Worm (Caenorhabditis elegans): Measurements from ENCODE around the gene ppfr-4.
A peak's percentile ranks its signal among the peaks of the same experiment; 100 is the strongest.
"Not testable (repeated sequence)": the region's sequence is repeated elsewhere in the genome, so short reads cannot be mapped to it uniquely, and the experiment has no call there.

The ppfr-4 gene

DNA sequence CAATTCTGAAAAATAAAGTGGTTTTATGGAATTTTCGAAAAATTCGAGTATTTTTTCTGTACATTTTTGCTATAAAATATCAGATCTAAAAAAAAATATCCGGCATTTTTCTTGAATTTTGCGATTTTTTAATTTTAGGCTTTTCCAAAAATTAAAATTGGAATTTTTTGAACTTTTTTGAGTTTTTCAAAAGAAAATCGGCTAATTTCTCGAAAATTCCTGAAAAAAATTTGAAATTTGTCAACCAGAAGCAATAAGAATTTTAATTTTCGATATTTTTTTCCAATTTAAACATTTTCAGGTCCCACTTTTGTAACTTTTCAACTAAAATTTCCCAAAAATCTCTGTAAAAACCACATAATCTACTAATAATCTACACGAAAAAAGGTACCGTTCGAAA lies 16.1 kb upstream of the ppfr-4 start, which contains the start of gene Y71H2B.11:
Y71H2B.11 (plus strand) TSS at position 301 of the 400 bp plus-strand sequence.
- TF ChIP-seq madf-6 (GFP tag; IDR thresholded peaks at IDR 0.05) (no peak), chd-7 (tag; optimal IDR thresholded peaks at IDR 0.05) (no peak), nhr-80 (tag; optimal IDR thresholded peaks at IDR 0.05) (no peak), F10E7.11 (tag; optimal IDR thresholded peaks at IDR 0.05) (no peak), madf-8 (GFP tag; conservative IDR thresholded peaks at IDR 0.05) (no peak), nhr-179 (tag; optimal IDR thresholded peaks at IDR 0.05) (no peak), dox-1 (GFP tag; IDR thresholded peaks at IDR 0.05) (no peak), F49E8.2 (tag; optimal IDR thresholded peaks at IDR 0.05; ENCODE audit: insufficient read depth) (no peak), snpc-3.4 (tag; optimal IDR thresholded peaks at IDR 0.05) (no peak)

DNA sequence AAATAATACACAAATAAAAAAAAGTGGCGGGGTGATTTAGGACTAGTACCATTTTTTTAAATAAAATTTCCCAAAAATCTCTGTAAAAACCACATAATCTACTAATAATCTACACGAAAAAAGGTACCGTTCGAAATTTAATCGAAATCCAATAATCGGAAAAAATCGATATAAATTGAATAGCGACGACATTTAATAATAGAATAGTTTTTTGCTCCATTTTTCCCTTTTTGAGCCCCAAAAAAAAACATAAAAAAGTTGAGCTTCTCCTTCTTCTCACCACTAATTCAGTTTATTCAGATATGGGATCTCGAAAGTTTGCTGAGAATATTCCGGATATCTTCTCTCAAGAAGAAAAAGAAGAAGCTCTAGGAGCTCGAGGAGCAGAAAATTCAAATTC lies 12.0 kb upstream of the ppfr-4 start, which contains the start of gene Y71H2B.5:
Y71H2B.5 (plus strand) TSS at position 301 of the 400 bp plus-strand sequence.
- not testable (repeated sequence) for TF ChIP-seq C17E4.6 (GFP tag; IDR thresholded peaks at IDR 0.05); unc-62 (GFP tag; optimal IDR thresholded peaks at IDR 0.05); B0035.1 (tag; optimal IDR thresholded peaks at IDR 0.05)

DNA sequence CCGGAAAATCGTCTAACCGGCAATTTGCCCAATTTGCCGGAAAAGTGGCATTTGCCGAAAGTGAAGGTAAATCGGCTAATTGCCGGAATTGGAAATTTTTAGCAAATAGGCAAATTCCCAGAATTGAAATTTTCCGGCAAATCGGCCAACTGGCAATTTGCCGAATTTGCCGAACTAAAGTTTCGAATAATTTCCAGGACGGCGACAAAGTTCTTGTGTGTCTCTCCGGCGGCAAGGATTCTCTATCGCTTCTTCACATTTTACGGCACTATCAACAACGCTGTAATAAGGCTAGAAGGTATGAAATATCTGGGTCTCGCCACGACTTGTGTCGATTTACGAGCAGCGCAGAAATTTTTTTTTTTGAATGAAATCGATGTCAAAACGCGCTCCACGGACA lies 3.5 kb upstream of the ppfr-4 start:
- TF ChIP-seq B0035.1 (tag; optimal IDR thresholded peaks at IDR 0.05) (no peak), him-1 (tag; optimal IDR thresholded peaks at IDR 0.05) (no peak), nhr-120 (GFP tag; IDR thresholded peaks at IDR 0.05) (no peak), attf-3 (GFP tag; conservative IDR thresholded peaks at IDR 0.05) (no peak), xnd-1 (tag; optimal IDR thresholded peaks at IDR 0.05) (no peak), hmg-1.2 (GFP tag; IDR thresholded peaks at IDR 0.05) (no peak), B0261.1 (tag; optimal IDR thresholded peaks at IDR 0.05) (no peak), F49E8.2 (tag; optimal IDR thresholded peaks at IDR 0.05; ENCODE audit: insufficient read depth) (no peak), let-607 (tag; optimal IDR thresholded peaks at IDR 0.05) (no peak), F10E7.11 (tag; optimal IDR thresholded peaks at IDR 0.05) (no peak), T07F8.4 (tag; optimal IDR thresholded peaks at IDR 0.05) (no peak), athp-1 (tag; optimal IDR thresholded peaks at IDR 0.05) (no peak)

DNA sequence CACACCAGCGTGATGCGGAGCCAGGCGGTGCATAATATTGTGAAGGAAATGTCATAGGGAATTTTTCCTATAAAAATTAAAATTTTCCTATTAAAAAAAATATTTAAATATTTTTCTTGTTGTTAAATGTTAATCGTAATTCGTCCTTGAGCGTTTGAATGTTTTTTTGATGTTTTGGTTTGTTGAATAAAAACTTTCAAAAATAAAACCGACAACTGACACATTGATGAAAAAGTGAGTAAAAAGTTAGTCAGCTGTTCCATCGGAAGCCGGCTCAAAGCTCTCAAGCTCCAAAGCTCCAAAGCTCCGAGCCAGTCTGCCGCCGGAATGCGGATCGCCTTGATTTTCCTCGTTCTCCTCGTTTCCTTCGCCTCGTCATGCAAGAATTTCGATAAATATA lies 1.1 kb upstream of the ppfr-4 start, which contains the start of gene Y71H2B.4:
Y71H2B.4 (plus strand) TSS at position 301 of the 400 bp plus-strand sequence.
- TF ChIP-seq Y53F4B.3 (GFP tag; IDR thresholded peaks at IDR 0.05) = no peak
- TF ChIP-seq zfh-2 (GFP tag; conservative IDR thresholded peaks at IDR 0.05) = 0 out of 2 replicates have a peak, but pooled peaks have one; percentile 38

DNA sequence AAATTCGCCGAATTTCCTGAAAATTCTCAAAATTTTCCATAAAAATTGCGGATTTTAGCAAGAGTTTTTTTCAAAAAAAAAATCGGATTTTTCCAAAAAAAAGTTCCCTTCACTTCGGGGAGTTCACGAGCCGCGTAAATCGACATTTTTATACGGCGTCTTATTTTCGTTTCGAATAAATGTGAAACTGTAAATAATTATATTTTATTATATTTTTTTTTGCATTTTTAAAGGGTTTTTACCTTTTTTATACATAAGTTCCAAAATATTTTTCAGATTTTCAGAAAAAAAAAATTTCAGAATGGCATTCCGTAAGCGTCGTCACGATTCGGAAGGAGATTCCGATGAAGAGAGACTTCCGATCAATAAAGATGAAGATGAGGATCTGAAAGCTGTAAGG lies 3.1 kb downstream of the ppfr-4 start, which contains the start of gene Y71H2B.2:
Y71H2B.2 (plus strand) TSS at position 301 of the 400 bp plus-strand sequence.
- no peak for TF ChIP-seq hlh-26 (GFP tag; conservative IDR thresholded peaks at IDR 0.05)
- no peak for TF ChIP-seq somi-1 (GFP tag; optimal IDR thresholded peaks at IDR 0.05)
- TF ChIP-seq aptf-2 (GFP tag; conservative IDR thresholded peaks at IDR 0.05) = no peak
- TF ChIP-seq tbx-9 (tag; optimal IDR thresholded peaks at IDR 0.05; ENCODE audit: borderline replicate concordance) = no peak
- TF ChIP-seq C06A6.2 (GFP tag; conservative IDR thresholded peaks at IDR 0.05) = no peak
- no peak for TF ChIP-seq unc-62 (GFP tag; optimal IDR thresholded peaks at IDR 0.05)
- TF ChIP-seq F37B4.10 (GFP tag; IDR thresholded peaks at IDR 0.05) = no peak
- TF ChIP-seq ztf-26 (tag; optimal IDR thresholded peaks at IDR 0.05) = no peak
- TF ChIP-seq rpc-1 (optimal IDR thresholded peaks at IDR 0.05) = no peak
- TF ChIP-seq rpc-1 (tag; optimal IDR thresholded peaks at IDR 0.05) = no peak
- TF ChIP-seq snpc-1.1 (tag; optimal IDR thresholded peaks at IDR 0.05; ENCODE audit: insufficient read depth) = no peak
- TF ChIP-seq ceh-40 (GFP tag; IDR thresholded peaks at IDR 0.05) = no peak
- no peak for TF ChIP-seq lin-40 (tag; optimal IDR thresholded peaks at IDR 0.05)
- TF ChIP-seq ceh-79 (tag; optimal IDR thresholded peaks at IDR 0.05) = no peak
- no peak for TF ChIP-seq F49E8.2 (tag; optimal IDR thresholded peaks at IDR 0.05; ENCODE audit: insufficient read depth)
- no peak for TF ChIP-seq T07F8.4 (tag; optimal IDR thresholded peaks at IDR 0.05)
- no peak for TF ChIP-seq F22D6.2 (tag; optimal IDR thresholded peaks at IDR 0.05)
- TF ChIP-seq Y53F4B.3 (GFP tag; IDR thresholded peaks at IDR 0.05) = no peak
- no peak for TF ChIP-seq Y95B8A.8 (GFP tag; IDR thresholded peaks at IDR 0.05)
- no peak for TF ChIP-seq rcor-1 (GFP tag; IDR thresholded peaks at IDR 0.05)
- TF ChIP-seq ztf-3 (GFP tag; optimal IDR thresholded peaks at IDR 0.05) = no peak
